Worm (Caenorhabditis elegans) whole organism, mixed stage, embryonic: ENCODE data around the gene dgk-4.

Experiments used
- cnd-1 ChIP-seq: fragments of 200-800 bp; sonication (Bioruptor generic); optimal IDR thresholded peaks from 2 replicates; lab custom pipeline; 2018; ENCODE audit warnings: mild to moderate bottlenecking, missing genetic modification characterization, missing compliant biosample characterization
- elt-1 ChIP-seq: sonication (generic microtip); optimal IDR thresholded peaks from 2 replicates; lab custom pipeline; 2017; ENCODE audit warnings: missing genetic modification characterization, mild to moderate bottlenecking, missing compliant biosample characterization, antibody characterized with exemption, moderate library complexity, borderline replicate concordance; ENCODE audit not compliant: insufficient read depth
- elt-3 ChIP-seq: fragments of 150-350 bp; optimal IDR thresholded peaks from 2 replicates; lab custom pipeline; 2014; ENCODE audit warnings: missing biosample characterization, missing genetic modification characterization
- mab-5 ChIP-seq: fragments of 150-350 bp; optimal IDR thresholded peaks from 2 replicates; lab custom pipeline; 2014; ENCODE audit warnings: missing biosample characterization, missing genetic modification characterization
- nhr-28 ChIP-seq: fragments of 150-350 bp; optimal IDR thresholded peaks from 2 replicates; lab custom pipeline; 2014; ENCODE audit warnings: missing biosample characterization, missing genetic modification characterization

- TF ChIP-seq elt-3 (tag; lab: Kevin White, UChicago) (no peak), elt-1 (tag; lab: Kevin White, UChicago) (no peak), nhr-28 (tag; lab: Kevin White, UChicago) (no peak), mab-5 (tag; lab: Kevin White, UChicago) (no peak), cnd-1 (tag; lab: Kevin White, UChicago) (no peak)
These were observed 22.9 kb upstream of the dgk-4 start for ce11 chrIV:8608204-8608603.
